Worm (Caenorhabditis elegans): ENCODE measurements around the gene ZK757.10.

Gene ZK757.10

DNA sequence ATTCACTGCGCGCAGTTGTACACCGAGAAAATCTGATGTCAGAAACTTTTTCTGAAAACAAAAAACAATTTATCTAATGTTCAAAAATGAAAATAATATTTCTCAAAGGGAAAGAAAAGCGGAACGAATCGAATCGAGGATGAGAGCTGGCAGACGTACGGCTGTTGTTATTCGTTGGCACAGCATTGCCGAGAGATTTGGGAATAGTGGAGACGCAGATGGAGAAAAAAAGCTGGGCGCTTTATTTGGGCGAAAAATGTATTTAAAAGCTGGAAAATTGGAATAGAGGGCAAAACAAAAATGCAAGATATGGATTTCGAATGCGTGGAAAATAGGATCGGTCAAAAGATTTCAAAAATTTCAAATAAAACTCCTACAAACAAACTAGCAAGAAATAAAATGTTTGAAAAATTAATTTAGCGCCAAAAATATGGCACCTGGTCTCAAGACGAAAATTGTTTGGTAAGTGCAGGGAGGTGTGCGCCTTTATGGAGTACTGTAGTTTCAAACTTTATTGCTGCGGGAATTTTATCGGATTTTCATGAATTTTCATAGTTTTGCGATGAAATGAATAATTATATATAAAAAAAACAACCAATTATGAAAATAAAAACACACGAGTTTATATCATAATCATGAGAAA lies 17.8 kb upstream of the ZK757.10 start, which contains the start of gene gpdh-2 (continued):
- no peak for TF ChIP-seq F39B2.1 (GFP tag; IDR thresholded peaks at IDR 0.05)
- no peak for TF ChIP-seq T26A5.8 (tag; optimal IDR thresholded peaks at IDR 0.05)
- TF ChIP-seq lsl-1 (GFP tag; optimal IDR thresholded peaks at IDR 0.05) = peak; percentile 69
- no peak for TF ChIP-seq dpff-1 (tag; optimal IDR thresholded peaks at IDR 0.05)
- no peak for TF ChIP-seq sdz-38 (tag; optimal IDR thresholded peaks at IDR 0.05)
- peak; percentile 15; the same call in 1 of the 2 replicates for TF ChIP-seq hmg-1.2 (GFP tag; IDR thresholded peaks at IDR 0.05)
- TF ChIP-seq lin-35 (GFP tag; optimal IDR thresholded peaks at IDR 0.05) = no peak
- no peak for TF ChIP-seq ztf-3 (GFP tag; optimal IDR thresholded peaks at IDR 0.05)
- TF ChIP-seq Y95B8A.8 (GFP tag; IDR thresholded peaks at IDR 0.05) = no peak
- TF ChIP-seq repo-1 (tag; optimal IDR thresholded peaks at IDR 0.05) = no peak
- no peak for TF ChIP-seq atf-7 (tag; optimal IDR thresholded peaks at IDR 0.05)
- no peak for TF ChIP-seq gei-17 (GFP tag; optimal IDR thresholded peaks at IDR 0.05)

DNA sequence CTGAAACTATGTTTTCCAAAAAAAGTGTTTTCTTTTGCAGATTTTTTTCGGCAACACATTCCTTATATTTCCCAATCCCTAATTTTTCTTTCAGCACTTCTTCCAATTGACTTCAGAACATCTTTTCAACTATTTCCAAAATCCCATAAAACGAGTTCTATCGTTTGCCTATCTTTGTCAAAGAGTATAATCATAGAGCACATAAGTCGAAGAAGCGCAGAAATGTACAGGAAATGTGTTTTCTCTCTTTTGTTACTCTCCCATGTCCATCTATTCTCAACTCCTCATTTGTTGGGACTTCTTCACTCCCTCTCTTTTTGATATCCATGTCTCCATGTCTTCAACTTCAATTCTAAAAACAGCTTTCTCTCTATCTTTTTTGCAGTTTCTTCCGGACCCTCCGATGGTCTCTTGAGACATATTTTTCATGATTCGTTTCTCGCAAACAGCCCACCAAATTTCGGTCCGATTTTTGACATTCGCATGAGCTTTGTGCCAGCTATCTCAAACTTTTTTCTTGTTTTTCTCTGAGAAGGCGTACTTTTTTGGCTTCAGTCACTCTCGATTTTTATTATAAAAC lies 16.8 kb upstream of the ZK757.10 start, which contains the start of gene twk-48:
Gene twk-48, plus strand, starts transcription at position 530 of the 580 bp plus-strand sequence.
- TF ChIP-seq zim-3 (tag; optimal IDR thresholded peaks at IDR 0.05) (no peak), hmg-1.2 (GFP tag; IDR thresholded peaks at IDR 0.05) (0 out of 2 replicates have a peak, but pooled peaks have one; percentile 10)

DNA sequence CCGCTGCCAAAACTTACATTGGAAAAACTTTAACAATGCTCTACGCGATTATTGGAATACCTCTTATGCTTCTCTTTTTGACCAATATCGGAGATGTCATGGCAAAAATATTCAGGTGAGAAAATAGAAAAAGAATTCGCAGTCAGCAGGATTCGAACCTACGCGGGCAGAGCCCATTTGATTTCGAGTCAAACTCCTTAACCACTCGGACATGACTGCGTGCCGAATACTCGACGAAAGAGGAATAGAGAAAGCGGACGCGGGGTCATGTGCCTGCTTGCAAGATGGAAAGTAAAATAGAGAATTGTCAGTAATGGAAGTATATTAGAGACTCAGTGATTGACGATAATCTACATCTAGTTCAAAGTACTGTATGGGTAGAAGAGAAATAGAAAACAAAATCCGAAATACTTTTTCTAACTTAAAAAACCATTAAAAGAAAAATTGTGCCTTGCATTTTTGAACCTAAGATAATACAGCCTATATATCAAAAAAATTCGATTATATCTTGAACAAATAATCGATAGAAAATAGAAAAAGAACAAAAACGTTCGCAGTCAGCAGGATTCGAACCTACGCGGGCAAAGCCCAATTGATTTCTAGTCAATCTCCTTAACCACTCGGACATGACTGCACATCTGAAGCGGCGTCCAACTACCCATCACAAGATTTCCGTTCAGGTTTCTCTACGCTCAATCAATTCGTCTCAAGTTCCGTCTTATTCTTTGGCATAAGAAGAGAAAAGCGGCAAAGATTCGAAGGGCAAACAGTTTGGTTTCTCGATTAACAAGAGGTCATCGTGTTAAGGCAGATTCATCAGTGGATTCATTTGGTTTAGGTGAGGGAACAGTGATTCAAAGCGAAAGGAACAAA lies 15.3 kb upstream of the ZK757.10 start:
- TF ChIP-seq F10E7.11 (tag; optimal IDR thresholded peaks at IDR 0.05) (peak; percentile 55), ztf-26 (tag; optimal IDR thresholded peaks at IDR 0.05) (peak; percentile 47), him-1 (tag; optimal IDR thresholded peaks at IDR 0.05) (peak; percentile 58), K12H6.12 (tag; optimal IDR thresholded peaks at IDR 0.05) (peak; percentile 40), ztf-18 (tag; optimal IDR thresholded peaks at IDR 0.05) (peak; percentile 60), hsf-1 (GFP tag; IDR thresholded peaks at IDR 0.05) (peak; percentile 66), Y53G8AR.9 (GFP tag; conservative IDR thresholded peaks at IDR 0.05) (peak; percentile 78), B0035.1 (tag; optimal IDR thresholded peaks at IDR 0.05) (no peak), hmg-20 (GFP tag; IDR thresholded peaks at IDR 0.05) (peak; percentile 78; the same call in 1 of the 2 replicates), K11D2.4 (GFP tag; IDR thresholded peaks at IDR 0.05) (no peak), hlh-12 (tag; optimal IDR thresholded peaks at IDR 0.05) (peak; percentile 51), unc-130 (GFP tag; optimal IDR thresholded peaks at IDR 0.05) (peak; percentile 51), hlh-26 (GFP tag; conservative IDR thresholded peaks at IDR 0.05) (no peak), aptf-3 (GFP tag; IDR thresholded peaks at IDR 0.05) (0 out of 2 replicates have a peak, but pooled peaks have one; percentile 71), Y53F4B.3 (GFP tag; IDR thresholded peaks at IDR 0.05) (0 out of 2 replicates have a peak, but pooled peaks have one; percentile 40), T07F8.4 (tag; optimal IDR thresholded peaks at IDR 0.05) (peak; percentile 3), snpc-3.4 (tag; optimal IDR thresholded peaks at IDR 0.05) (peak; percentile 54), cebp-1 (GFP tag; IDR thresholded peaks at IDR 0.05) (no peak; the same call in 1 of the 2 replicates), cebp-1 (tag; optimal IDR thresholded peaks at IDR 0.05) (peak; percentile 66), nhr-80 (tag; optimal IDR thresholded peaks at IDR 0.05) (peak; percentile 25), rec-8 (tag; optimal IDR thresholded peaks at IDR 0.05) (peak; percentile 61 to 73), mcd-1 (GFP tag; IDR thresholded peaks at IDR 0.05) (peak; percentile 72), F23B12.7 (tag; optimal IDR thresholded peaks at IDR 0.05; ENCODE audit: insufficient read depth) (no peak), B0019.2 (GFP tag; conservative IDR thresholded peaks at IDR 0.05) (no peak), F49E8.2 (tag; optimal IDR thresholded peaks at IDR 0.05; ENCODE audit: insufficient read depth) (no peak), F33H1.4 (GFP tag; IDR thresholded peaks at IDR 0.05) (peak; percentile 34; the same call in 1 of the 2 replicates), mxl-1 (tag; optimal IDR thresholded peaks at IDR 0.05) (peak; percentile 43), tlf-1 (GFP tag; optimal IDR thresholded peaks at IDR 0.05) (peak; percentile 23), egl-44 (GFP tag; IDR thresholded peaks at IDR 0.05) (peak; percentile 75; the same call in 1 of the 2 replicates)

Data from whole organism, young adult.